Worm (Caenorhabditis elegans) whole organism, L4/young adult: ENCODE measurements around the gene tsp-17.

Experiments
- W03F9.2 ChIP-seq: fragments of 150-350 bp; optimal IDR thresholded peaks from 2 replicates; lab custom pipeline; 2014; ENCODE audit warnings: missing biosample characterization, missing genetic modification characterization
- him-1 ChIP-seq: sonication (generic microtip); optimal IDR thresholded peaks from 2 replicates; lab custom pipeline; 2016; ENCODE audit warnings: missing genotype, missing genetic modification reagents, missing genetic modification characterization, missing compliant biosample characterization

DNA sequence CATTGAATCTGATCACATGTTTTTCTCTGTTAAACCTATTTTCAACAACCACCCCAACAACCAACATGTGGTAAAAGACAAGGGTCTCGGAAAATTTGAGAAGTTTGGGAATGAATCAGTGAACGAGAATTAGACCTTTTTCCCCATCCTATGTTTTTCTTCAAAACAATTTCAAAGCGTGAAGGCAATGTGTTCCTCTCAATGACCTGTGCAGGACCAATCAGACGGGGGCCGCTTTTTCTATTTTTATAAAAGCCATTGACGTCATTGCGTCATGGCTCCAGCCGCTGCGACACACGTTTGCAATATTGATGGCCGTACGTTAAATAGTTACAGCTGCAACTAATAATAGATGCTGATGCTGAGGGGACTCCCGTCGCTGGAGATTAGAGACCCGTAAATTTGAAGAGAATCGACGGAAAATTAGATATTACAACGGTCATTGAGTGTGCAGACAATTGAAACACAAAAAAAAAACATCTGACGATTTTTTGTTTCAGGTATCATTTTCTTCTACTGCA is 30.7 kb downstream of the tsp-17 start:
- TF ChIP-seq W03F9.2 (tag; lab: Kevin White, UChicago), result no peak
- no peak for TF ChIP-seq him-1 (tag; lab: Kevin White, UChicago)
